Worm (Caenorhabditis elegans): ENCODE measurements around the gene nhr-179.

nhr-179 gene

DNA sequence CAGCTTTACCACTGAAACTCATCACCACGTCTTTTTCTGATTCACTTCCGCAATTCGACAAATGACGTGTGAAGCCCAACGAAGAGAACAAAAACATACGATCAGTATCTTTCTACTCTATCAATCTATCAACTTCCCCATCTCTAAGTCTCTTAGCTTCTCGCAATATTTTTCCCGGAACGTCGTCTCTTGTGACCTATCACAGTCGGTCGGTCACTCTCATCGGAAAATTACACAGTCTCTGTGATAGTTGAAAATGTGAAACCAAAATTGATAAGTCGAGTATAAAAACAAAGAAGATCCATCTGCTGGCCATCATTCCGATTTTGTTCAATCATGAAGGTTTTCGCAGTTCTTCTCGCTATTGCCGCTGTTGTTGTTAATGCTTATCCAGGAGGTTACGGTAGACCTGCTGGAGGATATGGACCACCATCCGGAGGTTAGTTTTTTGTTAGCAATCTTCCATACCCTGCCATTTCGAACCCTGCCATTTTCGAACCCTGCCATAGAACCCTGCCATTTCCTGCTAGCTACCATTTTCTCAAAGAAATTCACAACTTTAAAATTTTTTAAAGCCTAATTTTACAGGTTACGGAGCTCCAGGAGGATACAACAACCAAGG lies 24.8 kb downstream of the nhr-179 start, which contains the start of gene F16B4.4:
F16B4.4 (plus strand) TSS at position 221 of the 622 bp plus-strand sequence.
- no peak for TF ChIP-seq skn-1 (tag; optimal IDR thresholded peaks at IDR 0.05)
- TF ChIP-seq spr-1 (tag; optimal IDR thresholded peaks at IDR 0.05): no peak
- peak; percentile 50 for TF ChIP-seq hlh-30 (tag; optimal IDR thresholded peaks at IDR 0.05; ENCODE audit: insufficient read depth)
- peak; percentile 8 to 15 for TF ChIP-seq lsy-2 (tag; optimal IDR thresholded peaks at IDR 0.05)
- TF ChIP-seq ama-1 (optimal IDR thresholded peaks at IDR 0.05): peak; percentile 30
- TF ChIP-seq mxl-3 (GFP tag; optimal IDR thresholded peaks at IDR 0.05): peak; percentile 55
- peak in 1 of 2 experiments; percentile 79 for TF ChIP-seq unc-62 (GFP tag; optimal IDR thresholded peaks at IDR 0.05 in 1 of 2)
- TF ChIP-seq unc-62 (tag; optimal IDR thresholded peaks at IDR 0.05): no peak
- TF ChIP-seq nhr-77 (tag; optimal IDR thresholded peaks at IDR 0.05): peak; percentile 2
- peak; percentile 59 for TF ChIP-seq hlh-11 (tag; optimal IDR thresholded peaks at IDR 0.05)
- TF ChIP-seq ZK546.5 (tag; optimal IDR thresholded peaks at IDR 0.05): no peak
- peak; percentile 81 for TF ChIP-seq nhr-28 (tag; optimal IDR thresholded peaks at IDR 0.05)
- peak in 1 of 2 experiments; percentile 6 for TF ChIP-seq mdl-1 (tag; optimal IDR thresholded peaks at IDR 0.05)
- peak; percentile 70 for TF ChIP-seq nhr-10 (tag; optimal IDR thresholded peaks at IDR 0.05)

DNA sequence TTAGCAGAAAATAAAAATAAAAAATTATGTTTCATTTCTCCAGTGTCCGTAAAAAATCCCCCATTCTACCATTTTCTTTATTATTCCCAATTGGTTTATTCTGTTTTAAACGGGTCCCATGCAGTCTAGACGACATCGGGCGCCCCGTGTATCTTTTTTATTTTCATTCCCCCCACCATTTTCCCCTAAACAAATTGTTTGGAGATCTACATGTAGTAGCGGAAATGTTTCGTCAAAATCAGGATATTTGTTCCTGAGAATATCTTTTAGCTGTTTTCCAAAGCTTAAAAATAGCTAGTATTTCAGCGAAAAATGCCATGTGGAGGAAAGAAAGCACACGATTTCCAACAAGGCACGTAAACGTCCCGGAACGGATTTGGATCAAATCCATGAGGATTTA lies 30.5 kb downstream of the nhr-179 start, which contains the start of gene F16B4.5:
F16B4.5 (plus strand) TSS at position 301 of the 400 bp plus-strand sequence.
- TF ChIP-seq pqm-1 (tag; optimal IDR thresholded peaks at IDR 0.05): no peak
- no peak for TF ChIP-seq spr-3 (GFP tag; optimal IDR thresholded peaks at IDR 0.05)
- TF ChIP-seq ZK337.2 (GFP tag; IDR thresholded peaks at IDR 0.05): no peak
- no peak for TF ChIP-seq tag-97 (GFP tag; IDR thresholded peaks at IDR 0.05)

DNA sequence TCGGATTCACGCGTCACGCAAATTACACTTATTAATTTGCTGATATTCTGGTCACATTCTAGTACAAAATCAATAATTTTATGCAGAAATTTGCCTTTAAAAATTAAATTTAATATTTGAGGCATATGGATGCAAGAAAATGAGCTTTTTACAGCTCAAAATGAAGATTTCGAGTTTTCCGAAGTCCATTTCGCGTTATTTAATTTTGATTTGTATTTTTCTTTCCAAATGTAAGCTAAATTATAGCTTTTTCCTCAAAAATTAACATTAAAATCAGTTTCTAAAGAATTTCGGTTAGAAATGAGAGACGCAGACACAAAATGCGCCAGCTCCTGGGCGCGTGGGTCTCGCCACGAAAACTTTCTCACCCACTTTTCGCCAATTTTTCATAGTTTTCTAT lies 31.8 kb downstream of the nhr-179 start, which contains the start of gene F16B4.6:
F16B4.6 (plus strand) TSS at position 301 of the 400 bp plus-strand sequence.
- no peak for TF ChIP-seq duxl-1 (tag; optimal IDR thresholded peaks at IDR 0.05; ENCODE audit: poor library complexity)

DNA sequence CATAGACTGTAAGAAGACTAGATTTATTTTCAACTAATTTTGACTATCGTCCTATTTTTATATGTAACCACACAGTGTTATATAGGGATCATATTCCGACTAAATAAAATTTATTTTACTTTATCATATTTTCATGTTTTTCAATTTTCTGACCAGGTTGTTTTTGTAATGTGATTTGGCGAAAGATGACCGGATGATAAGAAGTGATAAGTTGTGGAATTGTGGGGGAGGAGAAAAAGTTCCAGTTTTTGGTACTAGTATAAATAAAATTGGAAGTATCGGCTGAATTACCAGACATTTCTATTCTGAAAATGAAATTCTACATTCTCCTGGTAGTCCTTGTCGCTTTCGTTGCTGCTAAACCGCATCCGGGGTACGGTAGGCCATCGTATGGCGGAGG lies 33.2 kb downstream of the nhr-179 start, which contains the start of gene F16B4.7:
F16B4.7 (plus strand) TSS at position 301 of the 400 bp plus-strand sequence.
- TF ChIP-seq nhr-111 (GFP tag; optimal IDR thresholded peaks at IDR 0.05): no peak
- TF ChIP-seq unc-62 (GFP tag; optimal IDR thresholded peaks at IDR 0.05 in 1 of 2): peak in 1 of 2 experiments; percentile 31
- no peak for TF ChIP-seq unc-62 (tag; optimal IDR thresholded peaks at IDR 0.05)

DNA sequence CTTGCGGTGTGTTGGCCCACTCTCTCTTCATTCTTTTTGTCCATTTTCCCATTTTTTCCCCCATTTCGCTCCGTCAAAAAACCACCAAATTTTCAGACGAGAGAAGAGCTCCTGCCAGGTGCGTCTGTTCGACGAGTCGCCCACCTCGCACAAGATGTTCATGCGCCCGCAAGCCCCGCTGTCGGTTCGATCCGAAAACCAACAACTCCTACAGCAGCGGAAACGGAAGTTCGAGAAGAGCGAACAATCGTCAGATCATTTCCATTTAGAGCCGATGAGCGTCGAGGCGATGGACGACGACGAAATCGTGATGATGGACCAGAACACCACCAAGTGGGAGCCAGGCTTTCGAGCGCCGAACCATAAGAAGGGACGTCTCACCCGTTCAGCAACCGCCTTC lies 35.4 kb downstream of the nhr-179 start:
- TF ChIP-seq unc-62 (GFP tag; optimal IDR thresholded peaks at IDR 0.05 in 1 of 2) (no peak), unc-62 (tag; optimal IDR thresholded peaks at IDR 0.05) (no peak), set-16 (GFP tag; IDR thresholded peaks at IDR 0.05) (peak; percentile 56; the same call in 1 of the 2 replicates)

DNA sequence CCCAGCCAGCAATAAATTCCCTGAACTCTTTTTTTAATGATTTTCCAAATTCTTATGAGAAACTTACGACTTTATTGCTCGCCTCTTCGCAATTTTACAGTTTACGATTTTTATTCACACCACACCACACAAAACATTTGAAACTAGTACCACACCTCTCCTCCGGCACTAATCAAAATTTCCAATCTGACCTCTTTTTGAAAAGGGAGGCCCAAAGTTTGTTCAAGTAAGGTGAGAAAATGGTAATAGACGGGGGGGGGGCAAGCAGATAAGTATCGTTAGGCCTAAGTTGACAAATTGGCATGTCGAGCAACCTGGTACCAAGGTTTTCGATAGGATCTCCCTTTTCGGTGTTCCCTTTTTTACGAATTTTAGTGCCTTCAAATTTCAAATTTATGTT lies 38.9 kb downstream of the nhr-179 start:
- TF ChIP-seq D1046.2 (GFP tag; IDR thresholded peaks at IDR 0.05): no peak
- no peak for TF ChIP-seq Y75B8A.6 (GFP tag; IDR thresholded peaks at IDR 0.05)
- no peak for TF ChIP-seq mep-1 (tag; optimal IDR thresholded peaks at IDR 0.05)
- no peak for TF ChIP-seq nhr-76 (tag; optimal IDR thresholded peaks at IDR 0.05)
- TF ChIP-seq ztf-11 (tag; optimal IDR thresholded peaks at IDR 0.05): no peak
- TF ChIP-seq F37D6.2 (tag; optimal IDR thresholded peaks at IDR 0.05): no peak
- no peak for TF ChIP-seq unc-39 (tag; optimal IDR thresholded peaks at IDR 0.05)
- TF ChIP-seq saeg-2 (GFP tag; IDR thresholded peaks at IDR 0.05): no peak
- TF ChIP-seq hif-1 (tag; optimal IDR thresholded peaks at IDR 0.05): no peak
- TF ChIP-seq R02D3.7 (tag; optimal IDR thresholded peaks at IDR 0.05): no peak
- no peak for TF ChIP-seq Y5F2A.4 (GFP tag; optimal IDR thresholded peaks at IDR 0.05)
- no peak for TF ChIP-seq arid-1 (GFP tag; conservative IDR thresholded peaks at IDR 0.05)
- TF ChIP-seq mes-2 (tag; optimal IDR thresholded peaks at IDR 0.05; ENCODE audit: poor library complexity, severe bottlenecking): no peak

Measured in whole organism, L4 larva.